Worm (Caenorhabditis elegans) whole organism, young adult: Measurements from ENCODE around the gene scl-10.

Source experiments
- B0019.2 ChIP-seq: fragments of 200-800 bp; sonication (Bioruptor generic); conservative IDR thresholded peaks from 2 replicates; pipeline ENCODE4 v1.3.6; 2022; ENCODE audit warnings: missing genetic modification reagents, missing genetic modification characterization, missing compliant biosample characterization
- B0035.1 ChIP-seq: sonication (generic microtip); optimal IDR thresholded peaks from 2 replicates; lab custom pipeline; 2016; ENCODE audit warnings: missing genetic modification characterization, mild to moderate bottlenecking, missing compliant biosample characterization, missing genotype, missing genetic modification reagents
- B0336.3 ChIP-seq: fragments of 200-800 bp; sonication (Bioruptor generic); IDR thresholded peaks from 2 replicates; pipeline ENCODE4 v1.3.6; 2022; ENCODE audit warnings: missing genetic modification characterization, missing compliant biosample characterization
- F37B4.10 ChIP-seq: fragments of 200-800 bp; sonication (Bioruptor generic); IDR thresholded peaks from 2 replicates; pipeline ENCODE4 v1.3.6; 2022; ENCODE audit warnings: missing genetic modification characterization, missing compliant biosample characterization
- K12H6.12 ChIP-seq: fragments of 200-800 bp; sonication (Bioruptor generic); optimal IDR thresholded peaks from 2 replicates; lab custom pipeline; 2018; ENCODE audit warnings: mild to moderate bottlenecking, missing genetic modification characterization, missing compliant biosample characterization
- ama-1 ChIP-seq, 3 experiments: fragments of 150-350 bp in 1 of 3; sonication (generic microtip) in 2 of 3; optimal IDR thresholded peaks; 2 replicates each; lab custom pipeline; 2014 to 2018; ENCODE audit warnings: missing biosample characterization in 2 of 3, missing genetic modification characterization in 2 of 3, missing genetic modification reagents in 2 of 3
- attf-3 ChIP-seq: fragments of 200-800 bp; sonication (Bioruptor generic); conservative IDR thresholded peaks from 2 replicates; pipeline ENCODE4 v1.3.6; 2022; ENCODE audit warnings: missing genetic modification reagents, missing genetic modification characterization, missing compliant biosample characterization
- bed-1 ChIP-seq: fragments of 200-800 bp; sonication (Bioruptor generic); IDR thresholded peaks from 2 replicates; pipeline ENCODE4 v1.3.6; 2022; ENCODE audit warnings: missing genetic modification reagents, missing genetic modification characterization, missing compliant biosample characterization
- bed-2 ChIP-seq: fragments of 200-800 bp; sonication (Bioruptor generic); IDR thresholded peaks from 2 replicates; pipeline ENCODE4 v1.3.6; 2022; ENCODE audit warnings: missing genetic modification reagents, missing genetic modification characterization, missing compliant biosample characterization
- ccch-3 ChIP-seq: fragments of 200-800 bp; sonication (Bioruptor generic); optimal IDR thresholded peaks from 2 replicates; lab custom pipeline; 2018; ENCODE audit warnings: mild to moderate bottlenecking, missing genetic modification characterization, missing compliant biosample characterization
- cebp-1 ChIP-seq, 2 experiments: fragments of 200-800 bp in 1 of 2; sonication (Bioruptor generic) in 1 of 2; sonication (generic microtip) in 1 of 2; IDR thresholded peaks in 1 of 2; optimal IDR thresholded peaks in 1 of 2; 2 replicates each; pipeline versions ENCODE4 v1.3.6 to Lab custom; 2017 to 2022; ENCODE audit warnings: missing compliant biosample characterization in 2 of 2, missing genetic modification characterization in 2 of 2, mild to moderate bottlenecking in 1 of 2, missing genetic modification reagents in 1 of 2, moderate library complexity in 1 of 2
- cebp-2 ChIP-seq: fragments of 200-800 bp; sonication (Bioruptor generic); IDR thresholded peaks from 2 replicates; pipeline ENCODE4 v1.3.6; 2022; ENCODE audit warnings: missing genetic modification characterization, missing compliant biosample characterization
- ceh-27 ChIP-seq: fragments of 200-800 bp; sonication (Bioruptor generic); optimal IDR thresholded peaks from 2 replicates; lab custom pipeline; 2018; ENCODE audit warnings: mild to moderate bottlenecking, missing genetic modification characterization, moderate library complexity, missing compliant biosample characterization
- ceh-79 ChIP-seq: sonication (generic microtip); optimal IDR thresholded peaks from 2 replicates; lab custom pipeline; 2017; ENCODE audit warnings: mild to moderate bottlenecking, missing genetic modification characterization, missing compliant biosample characterization
- die-1 ChIP-seq: sonication (generic microtip); optimal IDR thresholded peaks from 2 replicates; lab custom pipeline; 2016; ENCODE audit warnings: missing genotype, mild to moderate bottlenecking, missing genetic modification characterization, missing compliant biosample characterization
- dox-1 ChIP-seq: fragments of 200-800 bp; sonication (Bioruptor generic); IDR thresholded peaks from 2 replicates; pipeline ENCODE4 v1.3.6; 2022; ENCODE audit warnings: missing genetic modification reagents, missing genetic modification characterization, missing compliant biosample characterization
- ets-4 ChIP-seq: fragments of 200-800 bp; sonication (Bioruptor generic); optimal IDR thresholded peaks from 2 replicates; lab custom pipeline; 2018; ENCODE audit warnings: mild to moderate bottlenecking, missing genetic modification characterization, missing compliant biosample characterization
- hlh-12 ChIP-seq: sonication (generic microtip); optimal IDR thresholded peaks from 2 replicates; lab custom pipeline; 2016; ENCODE audit warnings: missing genetic modification characterization, missing compliant biosample characterization
- hlh-26 ChIP-seq: fragments of 200-800 bp; sonication (Bioruptor generic); conservative IDR thresholded peaks from 2 replicates; pipeline ENCODE4 v1.3.6; 2022; ENCODE audit warnings: missing genetic modification reagents, missing genetic modification characterization, missing compliant biosample characterization
- hmg-20 ChIP-seq: fragments of 200-800 bp; sonication (Bioruptor generic); IDR thresholded peaks from 2 replicates; pipeline ENCODE4 v1.3.6; 2022; ENCODE audit warnings: missing genetic modification reagents, missing genetic modification characterization, missing compliant biosample characterization
- lin-35 ChIP-seq, 3 experiments: fragments of 150-350 bp in 2 of 3; sonication (generic microtip) in 1 of 3; optimal IDR thresholded peaks; 2 replicates each; lab custom pipeline; 2014 to 2018; ENCODE audit warnings: missing biosample characterization in 3 of 3, missing genetic modification characterization in 3 of 3, missing genetic modification reagents in 3 of 3
- lsl-1 ChIP-seq: fragments of 200-800 bp; sonication (Bioruptor generic); optimal IDR thresholded peaks from 2 replicates; lab custom pipeline; 2018; ENCODE audit warnings: mild to moderate bottlenecking, missing genetic modification characterization, moderate library complexity, missing compliant biosample characterization
- madf-8 ChIP-seq: fragments of 200-800 bp; sonication (Bioruptor generic); conservative IDR thresholded peaks from 2 replicates; pipeline ENCODE4 v1.3.6; 2022; ENCODE audit warnings: missing genetic modification reagents, missing genetic modification characterization, missing compliant biosample characterization
- mcd-1 ChIP-seq: fragments of 200-800 bp; sonication (Bioruptor generic); IDR thresholded peaks from 2 replicates; pipeline ENCODE4 v1.3.6; 2022; ENCODE audit warnings: missing genetic modification reagents, missing genetic modification characterization, missing compliant biosample characterization
- mes-4 ChIP-seq: sonication (generic microtip); optimal IDR thresholded peaks from 2 replicates; lab custom pipeline; 2016; ENCODE audit warnings: missing genotype, missing genetic modification characterization, missing compliant biosample characterization
- mxl-1 ChIP-seq: sonication (generic microtip); optimal IDR thresholded peaks from 2 replicates; lab custom pipeline; 2016; ENCODE audit warnings: missing genetic modification characterization, missing compliant biosample characterization
- nfya-2 ChIP-seq: fragments of 200-800 bp; sonication (Bioruptor generic); IDR thresholded peaks from 2 replicates; pipeline ENCODE4 v1.3.6; 2022; ENCODE audit warnings: missing genetic modification reagents, missing genetic modification characterization, missing compliant biosample characterization
- nhr-80 ChIP-seq: sonication (generic microtip); optimal IDR thresholded peaks from 2 replicates; lab custom pipeline; 2016; ENCODE audit warnings: missing genetic modification characterization, missing compliant biosample characterization
- nhr-90 ChIP-seq: sonication (generic microtip); optimal IDR thresholded peaks from 2 replicates; lab custom pipeline; 2016; ENCODE audit warnings: missing genotype, mild to moderate bottlenecking, missing genetic modification characterization, missing compliant biosample characterization
- pha-4 ChIP-seq: fragments of 150-350 bp; sonication (generic microtip); optimal IDR thresholded peaks from 2 replicates; lab custom pipeline; 2014; ENCODE audit warnings: missing biosample characterization, missing genetic modification reagents, missing genetic modification characterization
- sdz-38 ChIP-seq: sonication (generic microtip); optimal IDR thresholded peaks from 2 replicates; lab custom pipeline; 2016; ENCODE audit warnings: missing genotype, missing genetic modification characterization, missing compliant biosample characterization
- snpc-3.4 ChIP-seq: sonication (generic microtip); optimal IDR thresholded peaks from 2 replicates; lab custom pipeline; 2017; ENCODE audit warnings: missing genetic modification characterization, mild to moderate bottlenecking, missing compliant biosample characterization, antibody characterized with exemption, moderate library complexity, missing genotype, missing genetic modification reagents
- tbp1 ChIP-seq: fragments of 200-800 bp; sonication (Bioruptor generic); optimal IDR thresholded peaks from 2 replicates; lab custom pipeline; 2018; ENCODE audit warnings: mild to moderate bottlenecking, missing genetic modification characterization, missing compliant biosample characterization
- unc-62 ChIP-seq: fragments of 150-350 bp; optimal IDR thresholded peaks from 2 replicates; lab custom pipeline; 2014; ENCODE audit warnings: missing biosample characterization, missing genetic modification reagents, missing genetic modification characterization

The scl-10 gene

DNA sequence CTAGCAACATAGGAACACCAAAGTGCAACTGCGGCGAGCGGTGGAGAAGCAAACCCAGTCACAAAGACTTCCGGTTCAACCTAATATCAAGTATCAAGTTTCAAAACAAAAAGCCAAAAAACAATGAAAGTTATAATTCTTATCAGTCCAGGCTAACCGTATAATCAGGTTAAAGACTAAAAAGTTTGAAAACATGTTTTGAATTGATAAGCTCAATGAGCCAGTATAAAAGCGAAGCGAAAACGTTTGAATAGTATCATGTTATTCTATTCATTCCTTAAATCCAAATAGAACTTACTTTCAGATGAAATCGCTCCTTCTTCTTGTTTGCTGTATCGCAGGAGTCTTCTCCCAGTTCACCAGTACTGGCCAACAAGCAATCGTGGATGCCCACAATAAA lies 2.8 kb downstream of the scl-10 start, which contains the start of gene scl-11:
Gene scl-11 (plus strand): TSS at position 301 of the 400 bp plus-strand sequence.
- no peak for TF ChIP-seq tbp1
- TF ChIP-seq B0019.2 (GFP tag; lab: Robert Waterston, UW) = no peak
- TF ChIP-seq B0336.3 = no peak
- no peak for TF ChIP-seq die-1
- TF ChIP-seq, all 124 proteins: peak for 0

ce11 chrIV:13052568-13052967 lies 4.3 kb downstream of the scl-10 start, which contains the start of gene F49E11.7:
TSS of gene F49E11.7 (plus strand) at chrIV:13052868.
- TF ChIP-seq B0035.1 (tag; lab: Kevin White, UChicago) (no peak), ccch-3 (no peak), hlh-12 (tag; lab: Kevin White, UChicago) (no peak), mes-4 (tag; lab: Kevin White, UChicago) (no peak), attf-3 (GFP tag; lab: Robert Waterston, UW) (no peak), ama-1 (optimal IDR thresholded peaks at IDR 0.05; lab: Kevin White, UChicago) (no peak), ama-1 (GFP tag; optimal IDR thresholded peaks at IDR 0.05; lab: Kevin White, UChicago) (no peak), mcd-1 (GFP tag; lab: Robert Waterston, UW) (no peak), cebp-2 (no peak)

ce11 chrIV:13056026-13056425 lies 7.8 kb downstream of the scl-10 start, which contains the start of gene scl-1:
TSS of gene scl-1 (plus strand) at chrIV:13056326.
- TF ChIP-seq lsl-1 (GFP tag; lab: Kevin White, UChicago) (no peak), K12H6.12 (tag; lab: Kevin White, UChicago) (no peak), die-1 (no peak), snpc-3.4 (tag; lab: Kevin White, UChicago) (no peak)

DNA sequence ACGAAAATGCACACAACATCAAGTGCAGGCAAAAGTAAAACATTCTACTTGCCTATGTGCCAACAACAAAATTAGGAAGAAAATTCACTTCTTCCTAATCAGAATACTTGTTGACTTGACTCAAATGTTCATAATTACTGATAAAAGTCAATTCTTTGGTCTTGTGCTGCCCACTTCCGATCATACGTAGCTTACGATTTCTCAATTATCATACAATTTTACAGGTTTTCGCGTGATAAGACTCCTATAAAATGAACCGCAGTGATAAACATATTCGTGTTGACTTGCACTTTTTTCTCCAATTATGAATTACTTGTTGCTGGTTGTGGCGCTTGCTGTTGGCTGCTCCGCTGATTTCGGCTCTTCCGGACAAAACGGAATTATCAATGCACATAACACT lies 9.2 kb downstream of the scl-10 start, which contains the start of gene scl-2:
Gene scl-2 (plus strand): TSS at position 293 of the 400 bp plus-strand sequence.
- peak; percentile 74 for TF ChIP-seq pha-4
- no peak for TF ChIP-seq hlh-12 (tag; lab: Kevin White, UChicago)
- peak; percentile 80 for TF ChIP-seq nhr-80 (tag; lab: Kevin White, UChicago)
- TF ChIP-seq ama-1 (optimal IDR thresholded peaks at IDR 0.05; lab: Kevin White, UChicago) = no peak
- TF ChIP-seq ama-1 (GFP tag; optimal IDR thresholded peaks at IDR 0.05; lab: Kevin White, UChicago) = no peak
- TF ChIP-seq B0336.3 = no peak
- no peak for TF ChIP-seq sdz-38
- TF ChIP-seq cebp-1 (GFP tag; IDR thresholded peaks at IDR 0.05; lab: Robert Waterston, UW) = no peak
- TF ChIP-seq cebp-1 (tag; optimal IDR thresholded peaks at IDR 0.05; lab: Kevin White, UChicago) = no peak
- no peak for TF ChIP-seq lin-35 (GFP tag; optimal IDR thresholded peaks at IDR 0.05; lab: Kevin White, UChicago)
- TF ChIP-seq ceh-79 = no peak
- TF ChIP-seq dox-1 = peak; percentile 15; the same call in 1 of the 2 replicates
- no peak for TF ChIP-seq hmg-20 (GFP tag; lab: Robert Waterston, UW)
- no peak for TF ChIP-seq nfya-2 (GFP tag; lab: Robert Waterston, UW)
- TF ChIP-seq ceh-27 = no peak
- TF ChIP-seq bed-2 (GFP tag; lab: Robert Waterston, UW) = no peak
- no peak for TF ChIP-seq madf-8 (GFP tag; lab: Robert Waterston, UW)
- TF ChIP-seq unc-62 (GFP tag; lab: Kevin White, UChicago) = no peak
- no peak for TF ChIP-seq F37B4.10 (GFP tag; lab: Robert Waterston, UW)
- no peak for TF ChIP-seq nhr-90 (tag; lab: Kevin White, UChicago)
- no peak for TF ChIP-seq K12H6.12 (tag; lab: Kevin White, UChicago)
- TF ChIP-seq mxl-1 = no peak
- TF ChIP-seq ets-4 = no peak
- no peak for TF ChIP-seq bed-1
- TF ChIP-seq hlh-26 (GFP tag; lab: Robert Waterston, UW) = no peak
